Worm (Caenorhabditis elegans) whole organism, L4 larva: ENCODE measurements around the gene B0284.3.

Experiments used
- F10B5.3 ChIP-seq: sonication (generic microtip); optimal IDR thresholded peaks from 2 replicates; lab custom pipeline; 2016; ENCODE audit warnings: mild to moderate bottlenecking, missing genetic modification characterization, missing compliant biosample characterization
- aha-1 ChIP-seq: fragments of 150-350 bp; peaks from one replicate; lab custom pipeline; 2014; ENCODE audit warnings: missing biosample characterization, missing genetic modification characterization
- dmd-6 ChIP-seq: fragments of 200-800 bp; sonication (Bioruptor generic); IDR thresholded peaks from 2 replicates; pipeline ENCODE4 v1.3.6; 2022; ENCODE audit warnings: missing genetic modification reagents, missing genetic modification characterization, missing compliant biosample characterization
- dpl-1 ChIP-seq: fragments of 150-350 bp; optimal IDR thresholded peaks from 2 replicates; lab custom pipeline; 2014; ENCODE audit warnings: missing biosample characterization, missing genetic modification reagents, missing genetic modification characterization
- lin-13 ChIP-seq: fragments of 150-350 bp; optimal IDR thresholded peaks from 2 replicates; lab custom pipeline; 2014; ENCODE audit warnings: missing biosample characterization, missing genetic modification reagents, missing genetic modification characterization
- lsy-2 ChIP-seq, 2 experiments: fragments of 150-350 bp in 1 of 2; sonication (generic microtip) in 1 of 2; optimal IDR thresholded peaks; 2 replicates each; lab custom pipeline; 2014 to 2017; ENCODE audit warnings: missing biosample characterization in 2 of 2, missing genetic modification characterization in 2 of 2
- nhr-102 ChIP-seq: sonication (generic microtip); optimal IDR thresholded peaks from 2 replicates; lab custom pipeline; 2016; ENCODE audit warnings: mild to moderate bottlenecking, missing genetic modification characterization, moderate library complexity, missing compliant biosample characterization
- nhr-28 ChIP-seq: fragments of 150-350 bp; optimal IDR thresholded peaks from 2 replicates; lab custom pipeline; 2014; ENCODE audit warnings: missing biosample characterization, missing genetic modification characterization
- nhr-77 ChIP-seq: fragments of 150-350 bp; optimal IDR thresholded peaks from 2 replicates; lab custom pipeline; 2014; ENCODE audit warnings: missing biosample characterization, missing genetic modification characterization
- pqm-1 ChIP-seq: sonication (generic microtip); optimal IDR thresholded peaks from 2 replicates; lab custom pipeline; 2017; ENCODE audit warnings: missing biosample characterization, missing genetic modification characterization
- unc-130 ChIP-seq: sonication (generic microtip); optimal IDR thresholded peaks from 2 replicates; lab custom pipeline; 2016; ENCODE audit warnings: missing genetic modification reagents, missing genetic modification characterization, missing compliant biosample characterization
- ztf-11 ChIP-seq: fragments of 150-350 bp; optimal IDR thresholded peaks from 2 replicates; lab custom pipeline; 2014; ENCODE audit warnings: missing biosample characterization, missing genetic modification characterization

DNA sequence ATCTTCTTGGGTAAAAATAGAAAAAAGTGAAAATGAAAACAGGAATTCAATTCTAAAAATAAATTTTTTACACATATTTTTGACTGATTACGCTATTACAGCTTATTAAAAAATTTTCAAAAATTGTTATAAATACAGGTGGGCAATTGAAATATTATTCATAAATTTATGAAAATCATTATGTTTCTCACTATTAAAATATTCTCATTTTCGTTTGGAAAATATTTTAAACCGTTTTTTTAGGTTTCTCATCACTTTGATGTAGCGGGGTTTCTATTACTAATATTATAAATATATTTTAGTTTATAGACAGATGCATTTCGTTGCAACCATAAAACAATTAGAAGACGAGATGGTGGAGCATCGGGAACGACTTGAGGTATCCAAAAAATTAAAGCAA is 17.5 kb upstream of the B0284.3 start, which contains the start of gene R07E5.5:
- TF ChIP-seq lin-13 (GFP tag; lab: Kevin White, UChicago): no peak
- no peak for TF ChIP-seq F10B5.3 (tag; lab: Kevin White, UChicago)
- no peak for TF ChIP-seq nhr-102 (tag; lab: Kevin White, UChicago)
- no peak for TF ChIP-seq dpl-1 (GFP tag; lab: Kevin White, UChicago)
- no peak for TF ChIP-seq lsy-2 (tag; optimal IDR thresholded peaks at IDR 0.05; lab: Kevin White, UChicago)
- no peak for TF ChIP-seq dmd-6 (GFP tag; lab: Robert Waterston, UW)
- no peak for TF ChIP-seq ztf-11 (tag; lab: Kevin White, UChicago)
- TF ChIP-seq pqm-1 (tag; lab: Kevin White, UChicago): no peak
- no peak for TF ChIP-seq aha-1
- TF ChIP-seq nhr-77 (tag; lab: Kevin White, UChicago): no peak
- TF ChIP-seq nhr-28 (tag; lab: Kevin White, UChicago): no peak
- no peak for TF ChIP-seq unc-130
